Worm (Caenorhabditis elegans) whole organism, L2 larva: ENCODE measurements around the gene C13A2.1.

Experiments
- aly-2 ChIP-seq: fragments of 150-350 bp; optimal IDR thresholded peaks from 2 replicates; lab custom pipeline; 2014; ENCODE audit warnings: missing biosample characterization, missing genetic modification characterization
- ceh-82 ChIP-seq: fragments of 150-350 bp; optimal IDR thresholded peaks from 2 replicates; lab custom pipeline; 2014; ENCODE audit warnings: missing biosample characterization, missing genetic modification characterization
- egl-27 ChIP-seq: sonication (generic microtip); optimal IDR thresholded peaks from 3 replicates; lab custom pipeline; 2017; ENCODE audit warnings: missing biosample characterization, missing genetic modification reagents, missing genetic modification characterization
- nhr-237 ChIP-seq: fragments of 150-350 bp; optimal IDR thresholded peaks from 2 replicates; lab custom pipeline; 2014; ENCODE audit warnings: missing biosample characterization, missing genetic modification characterization
- nhr-25 ChIP-seq: fragments of 150-350 bp; sonication (generic microtip); optimal IDR thresholded peaks from 3 replicates; lab custom pipeline; 2014; ENCODE audit warnings: missing biosample characterization, missing genetic modification characterization
- nhr-6 ChIP-seq: fragments of 150-350 bp; optimal IDR thresholded peaks from 2 replicates; lab custom pipeline; 2014; ENCODE audit warnings: missing biosample characterization, missing genetic modification characterization
- unc-39 ChIP-seq: fragments of 150-350 bp; optimal IDR thresholded peaks from 2 replicates; lab custom pipeline; 2014; ENCODE audit warnings: missing biosample characterization, missing genetic modification characterization
- unc-62 ChIP-seq: fragments of 150-350 bp; optimal IDR thresholded peaks from 2 replicates; lab custom pipeline; 2014; ENCODE audit warnings: missing biosample characterization, missing genetic modification reagents, missing genetic modification characterization

ce11 chrV:7279090-7279489 is 9.7 kb upstream of the C13A2.1 start, which contains the start of gene C13A2.4:
- no peak for TF ChIP-seq nhr-237 (tag; lab: Kevin White, UChicago)
- TF ChIP-seq ceh-82: no peak
- TF ChIP-seq unc-62 (GFP tag; lab: Kevin White, UChicago): no peak
- TF ChIP-seq nhr-6 (tag; lab: Kevin White, UChicago): no peak
- no peak for TF ChIP-seq unc-39 (tag; lab: Kevin White, UChicago)
- TF ChIP-seq aly-2: no peak
- TF ChIP-seq nhr-25 (tag; lab: Kevin White, UChicago): no peak
- no peak for TF ChIP-seq egl-27 (tag; lab: Kevin White, UChicago)
